Fruit fly (Drosophila melanogaster): ENCODE data around the gene Gp93.
A peak's percentile ranks its signal among the peaks of the same experiment; 100 is the strongest.

Gene Gp93

DNA sequence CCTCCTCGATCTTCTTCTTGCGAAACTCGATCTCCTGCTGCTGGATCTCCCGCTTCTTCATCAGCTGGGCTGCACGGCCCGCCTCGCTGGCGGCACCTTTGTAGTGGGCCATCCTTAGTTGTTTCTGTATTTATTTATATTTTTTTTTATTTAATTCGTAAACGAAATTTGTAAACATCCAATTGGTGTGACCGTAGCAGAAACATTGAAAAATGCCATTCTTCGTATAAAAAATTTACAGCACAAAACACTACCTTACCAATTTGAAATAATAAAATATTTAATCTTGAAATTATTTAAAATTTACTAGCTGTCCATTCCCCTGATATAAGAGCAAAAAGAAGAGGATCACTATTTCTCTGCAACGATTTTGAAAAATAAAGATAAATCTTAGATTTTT is 27.6 kb upstream of the Gp93 start, which contains the start of gene CG12259 (continued):
- peak; percentile 43 for TF ChIP-seq trem (tag; optimal IDR thresholded peaks at IDR 0.05)
- 0 out of 2 replicates have a peak, but pooled peaks have one; percentile 21 for TF ChIP-seq E2f2 (GFP tag; IDR thresholded peaks at IDR 0.05)
- TF ChIP-seq CG2678 (tag; optimal IDR thresholded peaks at IDR 0.05), result peak; percentile 34
- no peak for TF ChIP-seq lilli (GFP tag; optimal IDR thresholded peaks at IDR 0.05)
- peak; percentile 48 for TF ChIP-seq Sry-β (GFP tag; optimal IDR thresholded peaks at IDR 0.05)
- TF ChIP-seq YL-1 (GFP tag; optimal IDR thresholded peaks at IDR 0.05), result peak; percentile 13
- TF ChIP-seq MBD-R2 (GFP tag; IDR thresholded peaks at IDR 0.05), result peak; percentile 59
- TF ChIP-seq ssp (GFP tag; IDR thresholded peaks at IDR 0.05), result no peak
- TF ChIP-seq Nf-YC (tag; optimal IDR thresholded peaks at IDR 0.05), result peak; percentile 12
- TF ChIP-seq CG10267 (tag; optimal IDR thresholded peaks at IDR 0.05), result peak; percentile 50
- TF ChIP-seq sqz (GFP tag; optimal IDR thresholded peaks at IDR 0.05), result peak; percentile 56
- no peak for TF ChIP-seq cg (GFP tag; optimal IDR thresholded peaks at IDR 0.05)
- TF ChIP-seq pzg (GFP tag; optimal IDR thresholded peaks at IDR 0.05), result peak; percentile 12
- TF ChIP-seq esg (GFP tag; conservative IDR thresholded peaks at IDR 0.05), result no peak
- TF ChIP-seq MESR4 (GFP tag; optimal IDR thresholded peaks at IDR 0.05), result peak; percentile 25
- TF ChIP-seq amos (GFP tag; IDR thresholded peaks at IDR 0.05; ENCODE audit: partially characterized antibody), result no peak
- TF ChIP-seq Asciz (GFP tag; optimal IDR thresholded peaks at IDR 0.05), result no peak
- TF ChIP-seq gsb-n (tag; optimal IDR thresholded peaks at IDR 0.05), result peak; percentile 12
- TF ChIP-seq Atf-2 (GFP tag; optimal IDR thresholded peaks at IDR 0.05), result no peak
- peak; percentile 29 for TF ChIP-seq gem (tag; optimal IDR thresholded peaks at IDR 0.05)
- TF ChIP-seq CG9817 (tag; optimal IDR thresholded peaks at IDR 0.05), result no peak
- TF ChIP-seq CG17361 (GFP tag; IDR thresholded peaks at IDR 0.05), result peak; percentile 27; the same call in 1 of the 3 replicates
- peak; percentile 14 for TF ChIP-seq CG2116 (GFP tag; optimal IDR thresholded peaks at IDR 0.05)
- no peak for TF ChIP-seq CG17802 (tag; optimal IDR thresholded peaks at IDR 0.05)
- TF ChIP-seq CG5953 (GFP tag; IDR thresholded peaks at IDR 0.05), result no peak
- peak; percentile 56 for TF ChIP-seq gfzf (GFP tag; optimal IDR thresholded peaks at IDR 0.05)
- peak; percentile 76 for TF ChIP-seq row (GFP tag; IDR thresholded peaks at IDR 0.05)
- TF ChIP-seq CHES-1-like (GFP tag; optimal IDR thresholded peaks at IDR 0.05), result no peak
- 0 out of 3 replicates have a peak, but pooled peaks have one; percentile 10 for TF ChIP-seq CG34224 (GFP tag; IDR thresholded peaks at IDR 0.05; ENCODE audit: partially characterized antibody)
- TF ChIP-seq zfh2 (GFP tag; optimal IDR thresholded peaks at IDR 0.05), result no peak
- peak; percentile 21 for TF ChIP-seq CG17385 (GFP tag; optimal IDR thresholded peaks at IDR 0.05)
- peak; percentile 10 for TF ChIP-seq wek (GFP tag; optimal IDR thresholded peaks at IDR 0.05)

DNA sequence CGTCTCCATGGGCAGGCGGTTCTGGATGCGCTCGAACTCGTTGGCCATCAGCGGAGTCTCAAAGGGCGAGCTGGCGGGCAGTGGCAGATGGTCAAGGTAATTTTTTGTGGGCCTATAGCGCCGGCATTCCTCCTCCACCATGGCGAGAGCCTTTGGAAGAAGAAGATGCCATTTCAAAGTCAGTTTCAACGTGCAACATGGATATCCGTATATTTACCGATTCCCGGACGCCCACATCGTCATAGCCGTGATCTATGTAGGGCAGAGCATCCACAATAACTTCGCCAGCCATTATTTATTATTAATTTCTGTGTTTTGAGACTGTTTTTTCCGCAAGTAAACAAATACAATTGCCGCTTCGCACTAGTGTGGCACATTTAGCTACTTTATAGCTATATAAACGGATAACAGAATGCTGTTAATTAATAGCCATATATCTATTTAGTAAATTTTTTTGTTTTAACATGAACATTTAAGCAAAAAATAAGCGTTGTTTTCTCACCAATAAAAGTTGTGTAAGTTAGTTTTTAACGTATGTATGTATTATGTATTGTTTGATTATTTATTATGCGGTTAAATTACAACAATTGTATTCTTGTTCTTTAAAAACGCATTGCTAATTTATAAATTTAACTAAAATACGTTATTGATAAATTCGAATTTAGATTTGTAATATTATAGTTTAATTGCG is 26.4 kb upstream of the Gp93 start, which contains the start of gene BCAS2:
TSS of gene BCAS2 (minus strand) at position 375 of the 691 bp plus-strand sequence.
- no peak for TF ChIP-seq B-H1 (GFP tag; IDR thresholded peaks at IDR 0.05)
- no peak for TF ChIP-seq CG8359 (GFP tag; optimal IDR thresholded peaks at IDR 0.05; ENCODE audit: borderline replicate concordance)
- peak; percentile 89 for TF ChIP-seq Sry-β (GFP tag; optimal IDR thresholded peaks at IDR 0.05)
- no peak for TF ChIP-seq salm (tag; optimal IDR thresholded peaks at IDR 0.05)
- TF ChIP-seq MBD-R2 (GFP tag; IDR thresholded peaks at IDR 0.05), result peak; percentile 64
- no peak for TF ChIP-seq Oli (tag; optimal IDR thresholded peaks at IDR 0.05)
- no peak for TF ChIP-seq sqz (GFP tag; optimal IDR thresholded peaks at IDR 0.05)
- no peak for TF ChIP-seq ash1 (GFP tag; optimal IDR thresholded peaks at IDR 0.05)
- no peak for TF ChIP-seq ttk (GFP tag; IDR thresholded peaks at IDR 0.05)
- TF ChIP-seq CG8290 (GFP tag; optimal IDR thresholded peaks at IDR 0.05), result no peak
- TF ChIP-seq CG8290 (tag; optimal IDR thresholded peaks at IDR 0.05), result no peak
- peak; percentile 68 for TF ChIP-seq CG17385 (GFP tag; optimal IDR thresholded peaks at IDR 0.05)
- TF ChIP-seq CG8089 (GFP tag; optimal IDR thresholded peaks at IDR 0.05), result no peak
- peak; percentile 55 for TF ChIP-seq MESR4 (GFP tag; optimal IDR thresholded peaks at IDR 0.05)
- no peak for TF ChIP-seq HLH4C (GFP tag; IDR thresholded peaks at IDR 0.05; ENCODE audit: partially characterized antibody)
- TF ChIP-seq CG34422 (GFP tag; IDR thresholded peaks at IDR 0.05), result 0 out of 3 replicates have a peak, but pooled peaks have one; percentile 26
- no peak for TF ChIP-seq CG10654 (GFP tag; optimal IDR thresholded peaks at IDR 0.05)
- TF ChIP-seq onecut (GFP tag; IDR thresholded peaks at IDR 0.05), result no peak
- TF ChIP-seq nerfin-2 (GFP tag; IDR thresholded peaks at IDR 0.05; ENCODE audit: partially characterized antibody), result no peak
- no peak for TF ChIP-seq crol (GFP tag; IDR thresholded peaks at IDR 0.05)
- no peak for TF ChIP-seq Deaf1 (tag; optimal IDR thresholded peaks at IDR 0.05)
- TF ChIP-seq NC2β (GFP tag; optimal IDR thresholded peaks at IDR 0.05), result no peak
- TF ChIP-seq HmgZ (tag; optimal IDR thresholded peaks at IDR 0.05), result no peak

Measured in whole organism, embryonic.